Worm (Caenorhabditis elegans) whole organism, L1 larva: ENCODE results near the gene nhr-52.
A peak's percentile ranks its signal among the peaks of the same experiment; 100 is the strongest.

Experiments
- Y116A8C.19 ChIP-seq: sonication (generic microtip); optimal IDR thresholded peaks from 2 replicates; lab custom pipeline; 2016; ENCODE audit warnings: missing compliant biosample characterization, missing genetic modification characterization, borderline replicate concordance
- ceh-63 ChIP-seq: fragments of 200-800 bp; sonication (Bioruptor generic); optimal IDR thresholded peaks from 2 replicates; lab custom pipeline; 2018; ENCODE audit warnings: mild to moderate bottlenecking, missing genetic modification characterization, missing compliant biosample characterization
- ceh-82 ChIP-seq, 3 experiments: fragments of 150-350 bp in 1 of 3; sonication (generic microtip) in 2 of 3; optimal IDR thresholded peaks; 2 replicates each; lab custom pipeline; 2014 to 2017; ENCODE audit warnings: missing biosample characterization in 3 of 3, missing genetic modification characterization in 3 of 3
- dpl-1 ChIP-seq, 3 experiments: fragments of 150-350 bp in 2 of 3; sonication (generic microtip) in 1 of 3; optimal IDR thresholded peaks; 2 replicates each; lab custom pipeline; 2014 to 2017; ENCODE audit warnings: missing biosample characterization in 3 of 3, missing genetic modification characterization in 3 of 3, missing genetic modification reagents in 3 of 3
- efl-3 ChIP-seq: fragments of 200-800 bp; sonication (Bioruptor generic); optimal IDR thresholded peaks from 2 replicates; lab custom pipeline; 2018; ENCODE audit warnings: mild to moderate bottlenecking, missing genetic modification characterization, missing compliant biosample characterization
- egl-13 ChIP-seq: sonication (generic microtip); optimal IDR thresholded peaks from 2 replicates; lab custom pipeline; 2016; ENCODE audit warnings: missing genotype, missing genetic modification reagents, missing genetic modification characterization, missing compliant biosample characterization
- egl-27 ChIP-seq, 2 experiments: fragments of 150-350 bp in 1 of 2; sonication (generic microtip); optimal IDR thresholded peaks; 3 replicates each; lab custom pipeline; 2017 to 2018; ENCODE audit warnings: missing biosample characterization in 2 of 2, missing genetic modification characterization in 2 of 2, missing genetic modification reagents in 2 of 2
- fkh-8 ChIP-seq: sonication (generic microtip); optimal IDR thresholded peaks from 2 replicates; lab custom pipeline; 2016; ENCODE audit warnings: mild to moderate bottlenecking, missing genetic modification characterization, missing compliant biosample characterization
- fos-1 ChIP-seq: fragments of 150-350 bp; optimal IDR thresholded peaks from 2 replicates; lab custom pipeline; 2014; ENCODE audit warnings: missing biosample characterization, missing genetic modification characterization
- grh-1 ChIP-seq: fragments of 200-800 bp; sonication (Bioruptor generic); IDR thresholded peaks from 2 replicates; pipeline ENCODE4 v1.3.6; 2022; ENCODE audit warnings: missing genetic modification reagents, missing genetic modification characterization, missing compliant biosample characterization
- hlh-17 ChIP-seq: fragments of 200-800 bp; sonication (Bioruptor generic); optimal IDR thresholded peaks from 2 replicates; lab custom pipeline; 2018; ENCODE audit warnings: missing genetic modification characterization, mild to moderate bottlenecking, missing compliant biosample characterization, moderate library complexity, borderline replicate concordance
- hlh-4 ChIP-seq: sonication (generic microtip); optimal IDR thresholded peaks from 2 replicates; lab custom pipeline; 2016; ENCODE audit warnings: mild to moderate bottlenecking, missing genetic modification characterization, missing compliant biosample characterization
- irx-1 ChIP-seq: sonication (generic microtip); optimal IDR thresholded peaks from 2 replicates; lab custom pipeline; 2016; ENCODE audit warnings: missing genetic modification characterization, missing compliant biosample characterization
- lin-13 ChIP-seq: fragments of 150-350 bp; optimal IDR thresholded peaks from 2 replicates; lab custom pipeline; 2014; ENCODE audit warnings: missing biosample characterization, missing genetic modification reagents, missing genetic modification characterization
- lin-15B ChIP-seq: fragments of 150-350 bp; sonication (generic microtip); optimal IDR thresholded peaks from 3 replicates; lab custom pipeline; 2014; ENCODE audit warnings: missing biosample characterization, missing genetic modification characterization
- lin-39 ChIP-seq: fragments of 150-350 bp; optimal IDR thresholded peaks from 2 replicates; lab custom pipeline; 2014; ENCODE audit warnings: missing biosample characterization, missing genetic modification reagents, missing genetic modification characterization
- lir-3 ChIP-seq: sonication (generic microtip); optimal IDR thresholded peaks from 2 replicates; lab custom pipeline; 2016; ENCODE audit warnings: mild to moderate bottlenecking, missing genetic modification characterization, moderate library complexity, missing compliant biosample characterization; ENCODE audit not compliant: poor library complexity
- lsy-2 ChIP-seq, 2 experiments: fragments of 150-350 bp; optimal IDR thresholded peaks; 2 replicates each; lab custom pipeline; 2014; ENCODE audit warnings: missing biosample characterization in 2 of 2, missing genetic modification characterization in 2 of 2
- mdl-1 ChIP-seq, 2 experiments: fragments of 150-350 bp; optimal IDR thresholded peaks; 2 replicates each; lab custom pipeline; 2014 to 2017; ENCODE audit warnings: missing biosample characterization in 2 of 2, missing genetic modification characterization in 2 of 2, inconsistent platforms in 1 of 2
- mef-2 ChIP-seq: fragments of 150-350 bp; optimal IDR thresholded peaks from 2 replicates; lab custom pipeline; 2014; ENCODE audit warnings: missing biosample characterization, missing genetic modification characterization
- nhr-12 ChIP-seq: sonication (generic microtip); optimal IDR thresholded peaks from 2 replicates; lab custom pipeline; 2017; ENCODE audit warnings: missing biosample characterization, missing genetic modification characterization
- nhr-20 ChIP-seq: sonication (generic microtip); optimal IDR thresholded peaks from 2 replicates; lab custom pipeline; 2016; ENCODE audit warnings: mild to moderate bottlenecking, missing genetic modification characterization, missing compliant biosample characterization
- nhr-71 ChIP-seq: sonication (generic microtip); optimal IDR thresholded peaks from 2 replicates; lab custom pipeline; 2016; ENCODE audit warnings: mild to moderate bottlenecking, missing genetic modification characterization, moderate library complexity, missing compliant biosample characterization
- nhr-77 ChIP-seq: fragments of 150-350 bp; optimal IDR thresholded peaks from 2 replicates; lab custom pipeline; 2014; ENCODE audit warnings: missing biosample characterization, missing genetic modification characterization
- nhr-84 ChIP-seq: sonication (generic microtip); optimal IDR thresholded peaks from 2 replicates; lab custom pipeline; 2017; ENCODE audit warnings: missing biosample characterization, missing genetic modification characterization
- nhr-90 ChIP-seq: sonication (generic microtip); optimal IDR thresholded peaks from 2 replicates; lab custom pipeline; 2016; ENCODE audit warnings: mild to moderate bottlenecking, missing genetic modification characterization, missing compliant biosample characterization; ENCODE audit not compliant: poor library complexity
- rnt-1 ChIP-seq: sonication (generic microtip); optimal IDR thresholded peaks from 2 replicates; lab custom pipeline; 2016; ENCODE audit warnings: mild to moderate bottlenecking, missing genetic modification characterization, moderate library complexity, missing compliant biosample characterization
- snpc-4 ChIP-seq: fragments of 150-350 bp; optimal IDR thresholded peaks from 2 replicates; lab custom pipeline; 2014; ENCODE audit warnings: missing biosample characterization, missing genetic modification characterization
- sup-37 ChIP-seq: fragments of 200-800 bp; sonication (Bioruptor generic); optimal IDR thresholded peaks from 2 replicates; lab custom pipeline; 2018; ENCODE audit warnings: mild to moderate bottlenecking, missing genetic modification characterization, missing compliant biosample characterization
- swsn-7 ChIP-seq: sonication (generic microtip); optimal IDR thresholded peaks from 2 replicates; lab custom pipeline; 2016; ENCODE audit warnings: missing genetic modification characterization, missing compliant biosample characterization
- tbx-2 ChIP-seq: sonication (generic microtip); optimal IDR thresholded peaks from 2 replicates; lab custom pipeline; 2016; ENCODE audit warnings: missing genetic modification characterization, missing compliant biosample characterization
- zip-4 ChIP-seq: fragments of 200-800 bp; sonication (Bioruptor generic); optimal IDR thresholded peaks from 2 replicates; lab custom pipeline; 2018; ENCODE audit warnings: mild to moderate bottlenecking, missing genetic modification characterization, moderate library complexity, missing compliant biosample characterization
- ztf-11 ChIP-seq, 2 experiments: sonication (generic microtip); optimal IDR thresholded peaks; 2 replicates each; lab custom pipeline; 2016 to 2017; ENCODE audit warnings: missing genetic modification characterization in 2 of 2, missing biosample characterization in 1 of 2, missing compliant biosample characterization in 1 of 2

Gene nhr-52

DNA sequence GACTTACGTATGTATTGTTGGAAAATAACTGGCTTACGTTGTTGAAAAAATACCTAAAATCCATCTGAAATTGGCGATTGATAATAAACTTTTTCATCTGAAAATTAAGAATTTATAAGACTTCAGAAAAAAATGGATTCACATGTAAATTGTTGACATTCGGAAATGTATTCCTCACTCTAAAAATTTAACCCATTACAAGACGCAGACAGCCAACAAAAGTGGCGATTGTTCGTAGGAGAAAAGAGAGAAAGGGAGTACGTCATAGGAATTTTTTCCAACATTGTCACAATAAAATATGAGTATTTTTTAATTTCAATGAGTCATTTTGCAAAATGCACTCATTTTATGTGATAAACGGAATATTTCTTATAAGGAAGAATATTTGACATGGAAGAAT lies 41.2 kb downstream of the nhr-52 start, which contains the start of gene Y6E2A.5:
Gene Y6E2A.5, minus strand, starts transcription at position 101 of the 400 bp plus-strand sequence.
- TF ChIP-seq Y116A8C.19 (tag; lab: Kevin White, UChicago) (no peak), nhr-90 (tag; lab: Kevin White, UChicago) (no peak), efl-3 (GFP tag; lab: Kevin White, UChicago) (no peak), egl-13 (no peak), mdl-1 (tag; optimal IDR thresholded peaks at IDR 0.05; lab: Kevin White, UChicago) (no peak), zip-4 (GFP tag; lab: Kevin White, UChicago) (no peak), nhr-20 (tag; lab: Kevin White, UChicago) (no peak), lsy-2 (tag; optimal IDR thresholded peaks at IDR 0.05; lab: Kevin White, UChicago) (no peak), irx-1 (tag; lab: Kevin White, UChicago) (no peak), fkh-8 (no peak), snpc-4 (tag; lab: Kevin White, UChicago) (no peak), grh-1 (no peak), nhr-77 (tag; lab: Kevin White, UChicago) (no peak)

DNA sequence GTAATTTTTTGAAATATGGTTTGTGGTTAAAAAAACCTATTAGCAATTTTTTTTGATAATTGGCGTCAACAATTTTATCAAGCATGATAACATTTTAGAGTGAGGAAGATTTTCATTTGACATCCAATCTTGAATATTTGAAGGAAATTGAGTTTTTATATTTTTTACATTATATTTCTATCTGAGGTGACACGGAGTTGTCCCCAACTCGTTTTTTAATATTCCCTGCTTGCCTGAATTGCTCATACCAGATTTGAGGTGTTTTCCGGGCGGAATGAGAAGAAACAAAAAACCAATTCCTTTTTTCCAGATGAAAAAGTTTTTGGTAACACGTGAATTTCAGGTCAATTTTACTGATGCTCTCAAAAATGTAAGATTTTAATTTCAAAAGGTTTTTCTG lies 42.2 kb downstream of the nhr-52 start, which contains the start of gene Y6E2A.7:
Gene Y6E2A.7, plus strand, starts transcription at position 301 of the 400 bp plus-strand sequence.
- TF ChIP-seq sup-37 = no peak
- no peak for TF ChIP-seq ceh-82 (tag; optimal IDR thresholded peaks at IDR 0.05; lab: Kevin White, UChicago)
- no peak for TF ChIP-seq fkh-8
- TF ChIP-seq swsn-7 (tag; lab: Kevin White, UChicago) = no peak
- no peak for TF ChIP-seq tbx-2 (tag; lab: Kevin White, UChicago)
- no peak for TF ChIP-seq lsy-2 (tag; optimal IDR thresholded peaks at IDR 0.05; lab: Kevin White, UChicago)
- no peak for TF ChIP-seq nhr-12 (tag; lab: Kevin White, UChicago)
- TF ChIP-seq irx-1 (tag; lab: Kevin White, UChicago) = no peak
- TF ChIP-seq lin-13 (GFP tag; lab: Kevin White, UChicago) = no peak
- TF ChIP-seq mef-2 (tag; lab: Kevin White, UChicago) = no peak
- no peak for TF ChIP-seq lir-3 (tag; lab: Kevin White, UChicago)
- TF ChIP-seq grh-1 = no peak
- no peak for TF ChIP-seq ztf-11 (tag; optimal IDR thresholded peaks at IDR 0.05; lab: Kevin White, UChicago)
- TF ChIP-seq Y116A8C.19 (tag; lab: Kevin White, UChicago) = no peak
- TF ChIP-seq, all 84 proteins: peak for 0

DNA sequence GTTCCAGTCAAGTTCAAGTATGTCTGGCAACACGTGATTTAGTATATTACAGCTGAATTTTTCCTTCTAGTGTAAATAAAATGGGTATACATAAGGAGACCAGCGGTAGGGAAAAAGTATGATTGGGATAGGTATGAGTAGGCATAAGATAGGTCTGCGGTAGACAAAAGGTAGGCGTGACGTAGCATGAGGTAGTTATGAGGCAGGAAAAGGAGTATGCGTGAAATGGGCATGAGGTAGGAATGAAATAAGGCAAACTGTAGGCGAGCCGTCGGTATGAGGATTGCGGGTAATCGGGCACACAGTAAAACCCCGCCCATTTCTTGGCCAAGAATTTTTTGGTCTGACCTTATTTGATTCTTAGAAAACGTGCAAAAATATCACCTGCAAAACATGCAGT lies 44.1 kb downstream of the nhr-52 start:
- no peak for TF ChIP-seq rnt-1 (tag; lab: Kevin White, UChicago)
- peak; percentile 95 for TF ChIP-seq hlh-4
- no peak for TF ChIP-seq fos-1
- no peak for TF ChIP-seq ceh-63 (GFP tag; lab: Kevin White, UChicago)
- no peak for TF ChIP-seq nhr-71

DNA sequence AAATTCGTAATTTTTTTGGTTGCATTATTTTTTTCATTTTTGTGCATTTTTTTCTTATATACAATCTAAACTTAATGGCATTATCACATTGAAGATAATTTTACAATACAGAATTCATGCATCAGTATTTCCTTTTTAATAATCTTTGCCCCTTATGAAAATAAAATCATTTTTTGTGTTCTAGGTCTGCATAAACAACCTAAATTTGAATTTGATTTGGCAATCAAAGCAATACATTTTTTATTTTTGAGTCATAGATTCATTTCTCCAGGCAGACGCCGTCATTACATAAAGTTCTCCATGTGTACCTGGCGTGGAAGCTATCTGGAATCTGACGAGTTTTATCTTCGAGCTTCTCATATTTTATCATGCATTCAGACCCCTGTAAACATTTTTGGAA lies 44.6 kb downstream of the nhr-52 start, which contains the start of gene srh-140:
Gene srh-140, plus strand, starts transcription at position 301 of the 400 bp plus-strand sequence.
- TF ChIP-seq egl-27 (tag; optimal IDR thresholded peaks at IDR 0.05; lab: Kevin White, UChicago) (no peak), fos-1 (no peak), ztf-11 (tag; optimal IDR thresholded peaks at IDR 0.05; lab: Kevin White, UChicago) (no peak), snpc-4 (tag; lab: Kevin White, UChicago) (no peak), lin-39 (tag; lab: Kevin White, UChicago) (no peak), zip-4 (GFP tag; lab: Kevin White, UChicago) (no peak), nhr-84 (tag; lab: Kevin White, UChicago) (no peak), mdl-1 (tag; optimal IDR thresholded peaks at IDR 0.05; lab: Kevin White, UChicago) (no peak), lin-15B (tag; lab: Kevin White, UChicago) (no peak), hlh-17 (no peak), dpl-1 (GFP tag; optimal IDR thresholded peaks at IDR 0.05; lab: Kevin White, UChicago) (no peak)
